Fruit fly (Drosophila melanogaster): ENCODE data around the gene CG9257.

CG9257 gene

dm6 chr2L:21149053-21149452 is 46.5 kb downstream of the CG9257 start (continued):
- no peak for TF ChIP-seq Bdp1 (GFP tag; optimal IDR thresholded peaks at IDR 0.05)
- peak; percentile 71 for TF ChIP-seq pzg (GFP tag; optimal IDR thresholded peaks at IDR 0.05)
- TF ChIP-seq CG12219 (GFP tag; optimal IDR thresholded peaks at IDR 0.05) = no peak
- peak; percentile 30 for TF ChIP-seq CG12942 (GFP tag; optimal IDR thresholded peaks at IDR 0.05)
- peak; percentile 39; the same call in 1 of the 3 replicates for TF ChIP-seq CG7963 (GFP tag; IDR thresholded peaks at IDR 0.05; ENCODE audit: partially characterized antibody)
- TF ChIP-seq CG12155 (GFP tag; optimal IDR thresholded peaks at IDR 0.05) = peak; percentile 21
- no peak for TF ChIP-seq Doc2 (GFP tag; IDR thresholded peaks at IDR 0.05)
- no peak for TF ChIP-seq CG8089 (GFP tag; optimal IDR thresholded peaks at IDR 0.05)
- TF ChIP-seq CG8944 (GFP tag; optimal IDR thresholded peaks at IDR 0.05) = no peak
- peak; percentile 52; the same call in 1 of the 3 replicates for TF ChIP-seq CG11456 (GFP tag; IDR thresholded peaks at IDR 0.05)
- peak; percentile 13 for TF ChIP-seq CG3281 (GFP tag; optimal IDR thresholded peaks at IDR 0.05)
- peak; percentile 15 for TF ChIP-seq mam (GFP tag; optimal IDR thresholded peaks at IDR 0.05)
- peak; percentile 29 for TF ChIP-seq CG15601 (tag; optimal IDR thresholded peaks at IDR 0.05)
- TF ChIP-seq CG1832 (GFP tag; optimal IDR thresholded peaks at IDR 0.05) = no peak
- peak; percentile 32 for TF ChIP-seq CG9437 (GFP tag; optimal IDR thresholded peaks at IDR 0.05)
- TF ChIP-seq CG30020 (tag; optimal IDR thresholded peaks at IDR 0.05) = peak; percentile 59
- TF ChIP-seq CG32772 (GFP tag; IDR thresholded peaks at IDR 0.05) = 0 out of 2 replicates have a peak, but pooled peaks have one; percentile 23
- peak; percentile 91 for TF ChIP-seq E2f2 (GFP tag; IDR thresholded peaks at IDR 0.05)
- peak; percentile 28 for TF ChIP-seq CG4707 (GFP tag; optimal IDR thresholded peaks at IDR 0.05)
- TF ChIP-seq zfh1 (GFP tag; IDR thresholded peaks at IDR 0.05) = 0 out of 3 replicates have a peak, but pooled peaks have one; percentile 43
- peak; percentile 20 for TF ChIP-seq scrt (GFP tag; optimal IDR thresholded peaks at IDR 0.05)
- peak; percentile 72 for TF ChIP-seq BEAF-32 (GFP tag; optimal IDR thresholded peaks at IDR 0.05)
- TF ChIP-seq bab2 (GFP tag; optimal IDR thresholded peaks at IDR 0.05) = peak; percentile 18
- no peak for TF ChIP-seq gfzf (GFP tag; optimal IDR thresholded peaks at IDR 0.05)
- TF ChIP-seq CG9817 (tag; optimal IDR thresholded peaks at IDR 0.05) = no peak
- TF ChIP-seq unpg (GFP tag; optimal IDR thresholded peaks at IDR 0.05) = peak; percentile 71
- peak; percentile 71 for TF ChIP-seq CG13894 (tag; optimal IDR thresholded peaks at IDR 0.05)
- TF ChIP-seq prd (optimal IDR thresholded peaks at IDR 0.05) = no peak
- peak; percentile 58; the same call in 2 of the 3 replicates for TF ChIP-seq prd (GFP tag; IDR thresholded peaks at IDR 0.05)
- peak; percentile 58 for TF ChIP-seq al (GFP tag; IDR thresholded peaks at IDR 0.05)
- TF ChIP-seq CG8281 (tag; optimal IDR thresholded peaks at IDR 0.05) = no peak
- TF ChIP-seq HHEX (GFP tag; optimal IDR thresholded peaks at IDR 0.05) = peak; percentile 53
- TF ChIP-seq CG12391 (tag; optimal IDR thresholded peaks at IDR 0.05) = peak; percentile 74
- TF ChIP-seq CG10366 (GFP tag; IDR thresholded peaks at IDR 0.05) = peak; percentile 32
- peak; percentile 64 for TF ChIP-seq CG2678 (tag; optimal IDR thresholded peaks at IDR 0.05)
- 0 out of 3 replicates have a peak, but pooled peaks have one; percentile 44 for TF ChIP-seq CG11695 (GFP tag; IDR thresholded peaks at IDR 0.05)
- TF ChIP-seq CG12299 (tag; optimal IDR thresholded peaks at IDR 0.05) = peak; percentile 33
- TF ChIP-seq CG9609 (GFP tag; optimal IDR thresholded peaks at IDR 0.05) = no peak
- TF ChIP-seq Antp (GFP tag; optimal IDR thresholded peaks at IDR 0.05) = peak; percentile 14
- peak; percentile 73 for TF ChIP-seq dysf (GFP tag; IDR thresholded peaks at IDR 0.05)
- TF ChIP-seq CG13775 (GFP tag; optimal IDR thresholded peaks at IDR 0.05) = peak; percentile 20
- TF ChIP-seq Asciz (GFP tag; optimal IDR thresholded peaks at IDR 0.05) = peak; percentile 35
- peak; percentile 80 for TF ChIP-seq CG34224 (GFP tag; IDR thresholded peaks at IDR 0.05; ENCODE audit: partially characterized antibody)
- no peak for TF ChIP-seq Blimp-1 (GFP tag; optimal IDR thresholded peaks at IDR 0.05)
- TF ChIP-seq Hr51 (GFP tag; optimal IDR thresholded peaks at IDR 0.05) = peak in 1 of 2 experiments; percentile 70
- no peak for TF ChIP-seq Ravus (GFP tag; IDR thresholded peaks at IDR 0.05)
- TF ChIP-seq stc (GFP tag; IDR thresholded peaks at IDR 0.05) = peak; percentile 54; the same call in 1 of the 2 replicates
- TF ChIP-seq CG7786 (GFP tag; optimal IDR thresholded peaks at IDR 0.05) = no peak
- TF ChIP-seq jumu (GFP tag; optimal IDR thresholded peaks at IDR 0.05) = no peak
- peak; percentile 50 for TF ChIP-seq gsb-n (tag; optimal IDR thresholded peaks at IDR 0.05)

Measured in whole organism, embryonic.